Worm (Caenorhabditis elegans) whole organism, L2 larva: ENCODE measurements around the gene F53E10.5.

ENCODE experiments used
- C34F6.9 ChIP-seq: fragments of 150-350 bp; optimal IDR thresholded peaks from 2 replicates; lab custom pipeline; 2014; ENCODE audit warnings: missing biosample characterization, missing genetic modification characterization
- F13H6.1 ChIP-seq: sonication (generic microtip); optimal IDR thresholded peaks from 2 replicates; lab custom pipeline; 2016; ENCODE audit warnings: missing genetic modification characterization, missing compliant biosample characterization
- R02D3.7 ChIP-seq: fragments of 150-350 bp; optimal IDR thresholded peaks from 2 replicates; lab custom pipeline; 2014; ENCODE audit warnings: missing biosample characterization, missing genetic modification characterization
- Y55F3AM.14 ChIP-seq: fragments of 200-800 bp; sonication (Bioruptor generic); optimal IDR thresholded peaks from 2 replicates; lab custom pipeline; 2018; ENCODE audit warnings: mild to moderate bottlenecking, missing genetic modification characterization, missing compliant biosample characterization
- ZK546.5 ChIP-seq: sonication (generic microtip); optimal IDR thresholded peaks from 2 replicates; lab custom pipeline; 2017; ENCODE audit warnings: missing biosample characterization, missing genetic modification characterization
- alr-1 ChIP-seq: fragments of 150-350 bp; optimal IDR thresholded peaks from 2 replicates; lab custom pipeline; 2014; ENCODE audit warnings: missing biosample characterization, missing genetic modification characterization
- aly-2 ChIP-seq: fragments of 150-350 bp; optimal IDR thresholded peaks from 2 replicates; lab custom pipeline; 2014; ENCODE audit warnings: missing biosample characterization, missing genetic modification characterization
- ama-1 ChIP-seq: fragments of 150-350 bp; optimal IDR thresholded peaks from 2 replicates; lab custom pipeline; 2018; ENCODE audit warnings: inconsistent platforms
- blmp-1 ChIP-seq: sonication (generic microtip); optimal IDR thresholded peaks from 2 replicates; lab custom pipeline; 2017; ENCODE audit warnings: missing genetic modification characterization, mild to moderate bottlenecking, missing compliant biosample characterization, antibody characterized with exemption, moderate library complexity; ENCODE audit not compliant: insufficient read depth
- ceh-16 ChIP-seq: fragments of 150-350 bp; optimal IDR thresholded peaks from 2 replicates; lab custom pipeline; 2014; ENCODE audit warnings: missing biosample characterization, missing genetic modification characterization
- ceh-82 ChIP-seq: fragments of 150-350 bp; optimal IDR thresholded peaks from 2 replicates; lab custom pipeline; 2014; ENCODE audit warnings: missing biosample characterization, missing genetic modification characterization
- crh-2 ChIP-seq: sonication (generic microtip); optimal IDR thresholded peaks from 2 replicates; lab custom pipeline; 2017; ENCODE audit warnings: missing biosample characterization, missing genetic modification characterization
- dmd-4 ChIP-seq: sonication (generic microtip); optimal IDR thresholded peaks from 2 replicates; lab custom pipeline; 2017; ENCODE audit warnings: missing biosample characterization, missing genetic modification characterization
- egl-27 ChIP-seq: sonication (generic microtip); optimal IDR thresholded peaks from 3 replicates; lab custom pipeline; 2017; ENCODE audit warnings: missing biosample characterization, missing genetic modification reagents, missing genetic modification characterization
- elt-1 ChIP-seq: fragments of 150-350 bp; optimal IDR thresholded peaks from 2 replicates; lab custom pipeline; 2014; ENCODE audit warnings: missing biosample characterization, missing genetic modification characterization
- elt-3 ChIP-seq: sonication (generic microtip); optimal IDR thresholded peaks from 2 replicates; lab custom pipeline; 2017; ENCODE audit warnings: missing biosample characterization, missing genetic modification characterization
- fos-1 ChIP-seq: fragments of 150-350 bp; optimal IDR thresholded peaks from 2 replicates; lab custom pipeline; 2014; ENCODE audit warnings: missing biosample characterization, missing genetic modification characterization
- gmeb-1 ChIP-seq: fragments of 150-350 bp; optimal IDR thresholded peaks from 2 replicates; lab custom pipeline; 2014; ENCODE audit warnings: missing biosample characterization, missing genetic modification characterization
- lin-11 ChIP-seq: fragments of 150-350 bp; sonication (generic microtip); optimal IDR thresholded peaks from 2 replicates; lab custom pipeline; 2014; ENCODE audit warnings: missing biosample characterization, missing genetic modification characterization, inconsistent platforms, mixed read lengths
- lin-13 ChIP-seq: fragments of 150-350 bp; optimal IDR thresholded peaks from 2 replicates; lab custom pipeline; 2014; ENCODE audit warnings: missing biosample characterization, missing genetic modification reagents, missing genetic modification characterization
- lin-39 ChIP-seq: fragments of 150-350 bp; optimal IDR thresholded peaks from 2 replicates; lab custom pipeline; 2014; ENCODE audit warnings: missing biosample characterization, missing genetic modification reagents, missing genetic modification characterization
- lsy-2 ChIP-seq, 2 experiments: fragments of 150-350 bp in 1 of 2; sonication (generic microtip) in 1 of 2; optimal IDR thresholded peaks; 2 replicates each; lab custom pipeline; 2014 to 2017; ENCODE audit warnings: missing biosample characterization in 2 of 2, missing genetic modification characterization in 2 of 2
- mab-5 ChIP-seq: fragments of 150-350 bp; optimal IDR thresholded peaks from 2 replicates; lab custom pipeline; 2014; ENCODE audit warnings: missing biosample characterization, missing genetic modification characterization
- mbf-1 ChIP-seq: sonication (generic microtip); optimal IDR thresholded peaks from 2 replicates; lab custom pipeline; 2017; ENCODE audit warnings: missing biosample characterization, missing genetic modification characterization
- mdl-1 ChIP-seq, 2 experiments: fragments of 150-350 bp in 1 of 2; sonication (generic microtip) in 1 of 2; optimal IDR thresholded peaks; 2 replicates each; lab custom pipeline; 2017; ENCODE audit warnings: missing biosample characterization in 2 of 2, missing genetic modification characterization in 2 of 2
- nhr-10 ChIP-seq: sonication (generic microtip); optimal IDR thresholded peaks from 2 replicates; lab custom pipeline; 2017; ENCODE audit warnings: missing biosample characterization, missing genetic modification characterization
- nhr-11 ChIP-seq: fragments of 150-350 bp; optimal IDR thresholded peaks from 2 replicates; lab custom pipeline; 2014; ENCODE audit warnings: missing biosample characterization, missing genetic modification characterization
- nhr-12 ChIP-seq: fragments of 150-350 bp; optimal IDR thresholded peaks from 2 replicates; lab custom pipeline; 2014; ENCODE audit warnings: missing biosample characterization, missing genetic modification characterization
- nhr-129 ChIP-seq: fragments of 150-350 bp; optimal IDR thresholded peaks from 2 replicates; lab custom pipeline; 2014; ENCODE audit warnings: missing biosample characterization, missing genetic modification characterization
- nhr-21 ChIP-seq: fragments of 150-350 bp; optimal IDR thresholded peaks from 2 replicates; lab custom pipeline; 2014; ENCODE audit warnings: missing biosample characterization, missing genetic modification characterization
- nhr-23 ChIP-seq: fragments of 150-350 bp; optimal IDR thresholded peaks from 2 replicates; lab custom pipeline; 2014; ENCODE audit warnings: missing biosample characterization, missing genetic modification reagents, missing genetic modification characterization
- nhr-237 ChIP-seq: fragments of 150-350 bp; optimal IDR thresholded peaks from 2 replicates; lab custom pipeline; 2014; ENCODE audit warnings: missing biosample characterization, missing genetic modification characterization
- nhr-25 ChIP-seq: fragments of 150-350 bp; sonication (generic microtip); optimal IDR thresholded peaks from 3 replicates; lab custom pipeline; 2014; ENCODE audit warnings: missing biosample characterization, missing genetic modification characterization
- nhr-6 ChIP-seq: fragments of 150-350 bp; optimal IDR thresholded peaks from 2 replicates; lab custom pipeline; 2014; ENCODE audit warnings: missing biosample characterization, missing genetic modification characterization
- nhr-77 ChIP-seq: fragments of 150-350 bp; optimal IDR thresholded peaks from 2 replicates; lab custom pipeline; 2014; ENCODE audit warnings: missing biosample characterization, missing genetic modification characterization
- peb-1 ChIP-seq: fragments of 150-350 bp; optimal IDR thresholded peaks from 2 replicates; lab custom pipeline; 2014; ENCODE audit warnings: missing biosample characterization, missing genetic modification characterization
- sem-4 ChIP-seq: fragments of 150-350 bp; optimal IDR thresholded peaks from 2 replicates; lab custom pipeline; 2014; ENCODE audit warnings: missing biosample characterization, missing genetic modification reagents, missing genetic modification characterization
- skn-1 ChIP-seq: sonication (generic microtip); optimal IDR thresholded peaks from 2 replicates; lab custom pipeline; 2017; ENCODE audit warnings: missing biosample characterization, missing genetic modification characterization
- sma-3 ChIP-seq: sonication (generic microtip); optimal IDR thresholded peaks from 2 replicates; lab custom pipeline; 2016; ENCODE audit warnings: missing genetic modification reagents, missing genetic modification characterization, missing compliant biosample characterization
- sma-9 ChIP-seq, 2 experiments: fragments of 150-350 bp in 1 of 2; sonication (generic microtip) in 1 of 2; optimal IDR thresholded peaks; 2 replicates each; lab custom pipeline; 2014 to 2016; ENCODE audit warnings: missing genetic modification characterization in 2 of 2, mild to moderate bottlenecking in 1 of 2, missing biosample characterization in 1 of 2, missing compliant biosample characterization in 1 of 2, missing genetic modification reagents in 1 of 2, moderate library complexity in 1 of 2
- snpc-4 ChIP-seq: fragments of 150-350 bp; optimal IDR thresholded peaks from 2 replicates; lab custom pipeline; 2014; ENCODE audit warnings: missing biosample characterization, missing genetic modification characterization
- unc-39 ChIP-seq: fragments of 150-350 bp; optimal IDR thresholded peaks from 2 replicates; lab custom pipeline; 2014; ENCODE audit warnings: missing biosample characterization, missing genetic modification characterization
- unc-55 ChIP-seq: fragments of 150-350 bp; sonication (generic microtip); optimal IDR thresholded peaks from 3 replicates; lab custom pipeline; 2014; ENCODE audit warnings: missing biosample characterization, missing genetic modification reagents, missing genetic modification characterization
- unc-62 ChIP-seq: fragments of 150-350 bp; optimal IDR thresholded peaks from 2 replicates; lab custom pipeline; 2014; ENCODE audit warnings: missing biosample characterization, missing genetic modification reagents, missing genetic modification characterization
- zag-1 ChIP-seq: fragments of 150-350 bp; optimal IDR thresholded peaks from 2 replicates; lab custom pipeline; 2014; ENCODE audit warnings: missing biosample characterization, missing genetic modification characterization
- ztf-1 ChIP-seq: fragments of 200-800 bp; sonication (Bioruptor generic); conservative IDR thresholded peaks from 2 replicates; pipeline ENCODE4 v1.3.6; 2022; ENCODE audit warnings: missing genetic modification characterization, missing compliant biosample characterization
- ztf-11 ChIP-seq: sonication (generic microtip); optimal IDR thresholded peaks from 2 replicates; lab custom pipeline; 2017; ENCODE audit warnings: missing biosample characterization, missing genetic modification characterization
- ztf-4 ChIP-seq: fragments of 150-350 bp; optimal IDR thresholded peaks from 2 replicates; lab custom pipeline; 2014; ENCODE audit warnings: missing biosample characterization, missing genetic modification characterization

The F53E10.5 gene

DNA sequence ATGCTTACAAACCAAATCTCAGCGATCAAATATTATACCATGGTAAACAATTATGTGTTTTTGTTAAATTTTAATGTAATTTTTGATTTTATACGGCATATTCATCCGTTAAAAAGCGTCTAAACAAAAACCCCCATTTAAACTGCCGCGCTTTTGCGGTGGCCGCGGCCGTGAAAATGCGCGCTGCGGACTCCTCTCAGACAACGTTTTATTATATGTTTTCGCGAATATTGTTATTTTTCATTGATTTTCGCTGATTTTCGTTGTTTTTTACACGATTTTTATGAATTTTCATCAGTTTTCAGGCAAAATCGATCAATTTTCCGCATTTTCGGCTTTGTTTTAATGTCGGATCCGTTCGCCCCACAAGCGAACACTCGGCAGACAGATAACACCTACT lies 39.8 kb upstream of the F53E10.5 start, which contains the start of gene W02H5.19:
TSS of gene W02H5.19 (plus strand) at position 346 of the 400 bp plus-strand sequence.
- TF ChIP-seq egl-27 (tag; lab: Kevin White, UChicago) (no peak), nhr-12 (tag; lab: Kevin White, UChicago) (no peak), nhr-129 (peak; percentile 6), unc-55 (GFP tag; lab: Kevin White, UChicago) (peak; percentile 78), ztf-4 (tag; lab: Kevin White, UChicago) (peak; percentile 41), Y55F3AM.14 (GFP tag; lab: Kevin White, UChicago) (no peak), ztf-1 (0 out of 2 replicates have a peak, but pooled peaks have one; percentile 85), nhr-237 (tag; lab: Kevin White, UChicago) (no peak), unc-39 (tag; lab: Kevin White, UChicago) (no peak), zag-1 (tag; lab: Kevin White, UChicago) (no peak), aly-2 (no peak), crh-2 (tag; lab: Kevin White, UChicago) (peak; percentile 86), F13H6.1 (peak; percentile 86), gmeb-1 (peak; percentile 98), lin-13 (peak; percentile 85), nhr-77 (tag; lab: Kevin White, UChicago) (no peak), nhr-23 (tag; lab: Kevin White, UChicago) (no peak), ceh-16 (peak; percentile 25), dmd-4 (tag; lab: Kevin White, UChicago) (no peak), sem-4 (tag; lab: Kevin White, UChicago) (no peak), sma-9 (GFP tag; optimal IDR thresholded peaks at IDR 0.05; lab: Kevin White, UChicago) (peak; percentile 96), sma-9 (tag; optimal IDR thresholded peaks at IDR 0.05; lab: Kevin White, UChicago) (no peak), ZK546.5 (tag; lab: Kevin White, UChicago) (peak; percentile 18), lin-11 (peak; percentile 79), unc-62 (no peak), mdl-1 (tag; optimal IDR thresholded peaks at IDR 0.05; lab: Kevin White, UChicago) (no peak), C34F6.9 (tag; lab: Kevin White, UChicago) (peak; percentile 71), sma-3 (GFP tag; lab: Kevin White, UChicago) (peak; percentile 93), elt-3 (tag; lab: Kevin White, UChicago) (no peak), R02D3.7 (peak; percentile 43), nhr-11 (tag; lab: Kevin White, UChicago) (no peak), peb-1 (tag; lab: Kevin White, UChicago) (no peak), ceh-82 (tag; lab: Kevin White, UChicago) (no peak), fos-1 (tag; lab: Kevin White, UChicago) (peak; percentile 31), mab-5 (tag; lab: Kevin White, UChicago) (peak; percentile 63), ama-1 (lab: Kevin White, UChicago) (no peak), blmp-1 (tag; lab: Kevin White, UChicago) (no peak), ztf-11 (tag; lab: Kevin White, UChicago) (no peak), elt-1 (tag; lab: Kevin White, UChicago) (no peak), mbf-1 (tag; lab: Kevin White, UChicago) (no peak), snpc-4 (tag; lab: Kevin White, UChicago) (peak; percentile 0), lsy-2 (tag; optimal IDR thresholded peaks at IDR 0.05; lab: Kevin White, UChicago) (peak; percentile 82 to 87), lin-39 (tag; lab: Kevin White, UChicago) (no peak), nhr-6 (tag; lab: Kevin White, UChicago) (peak; percentile 10), alr-1 (tag; lab: Kevin White, UChicago) (no peak), nhr-10 (peak; percentile 24), nhr-21 (tag; lab: Kevin White, UChicago) (peak; percentile 61), skn-1 (tag; lab: Kevin White, UChicago) (no peak), nhr-25 (tag; lab: Kevin White, UChicago) (peak; percentile 68)
- TF ChIP-seq, all 48 proteins: peak for 23
